Worm (Caenorhabditis elegans) whole organism, early embryonic: ENCODE data around the gene nspg-13.

ENCODE experiments used
- B0310.2 ChIP-seq: sonication (generic microtip); optimal IDR thresholded peaks from 2 replicates; lab custom pipeline; 2016; ENCODE audit warnings: mild to moderate bottlenecking, missing genetic modification characterization, missing compliant biosample characterization
- F13C5.2 ChIP-seq: sonication (generic microtip); optimal IDR thresholded peaks from 2 replicates; lab custom pipeline; 2017; ENCODE audit warnings: mild to moderate bottlenecking, missing genetic modification characterization, inconsistent platforms, missing compliant biosample characterization
- aly-1 ChIP-seq: sonication (generic microtip); optimal IDR thresholded peaks from 2 replicates; lab custom pipeline; 2016; ENCODE audit warnings: missing genetic modification characterization, missing compliant biosample characterization
- ama-1 ChIP-seq: fragments of 150-350 bp; optimal IDR thresholded peaks from 2 replicates; lab custom pipeline; 2014
- ceh-13 ChIP-seq: fragments of 200-800 bp; sonication (Bioruptor generic); optimal IDR thresholded peaks from 2 replicates; lab custom pipeline; 2018; ENCODE audit warnings: mild to moderate bottlenecking, missing genetic modification characterization, missing compliant biosample characterization
- ets-7 ChIP-seq: sonication (generic microtip); optimal IDR thresholded peaks from 2 replicates; lab custom pipeline; 2016; ENCODE audit warnings: missing genotype, missing genetic modification characterization, missing compliant biosample characterization
- pes-1 ChIP-seq: fragments of 200-800 bp; sonication (Bioruptor generic); IDR thresholded peaks from 2 replicates; pipeline ENCODE4 v1.3.6; 2022; ENCODE audit warnings: missing genetic modification reagents, missing genetic modification characterization, missing compliant biosample characterization
- scrt-1 ChIP-seq: fragments of 200-800 bp; sonication (Bioruptor generic); IDR thresholded peaks from 2 replicates; pipeline ENCODE4 v1.3.6; 2022; ENCODE audit warnings: missing genetic modification characterization, missing compliant biosample characterization
- tbx-11 ChIP-seq: fragments of 200-800 bp; sonication (Bioruptor generic); IDR thresholded peaks from 2 replicates; pipeline ENCODE4 v1.3.6; 2022; ENCODE audit warnings: missing genetic modification characterization, missing compliant biosample characterization
- tbx-37 ChIP-seq: fragments of 200-800 bp; sonication (Bioruptor generic); conservative IDR thresholded peaks from 2 replicates; pipeline ENCODE4 v1.3.6; 2022; ENCODE audit warnings: missing genetic modification reagents, missing genetic modification characterization, missing compliant biosample characterization
- tra-4 ChIP-seq: sonication (generic microtip); optimal IDR thresholded peaks from 2 replicates; lab custom pipeline; 2017; ENCODE audit warnings: missing genetic modification characterization, missing compliant biosample characterization

ce11 chrX:5279170-5279635 lies 24.2 kb downstream of the nspg-13 start, which contains the start of gene Y34B4A.2:
- TF ChIP-seq ets-7 (tag; lab: Kevin White, UChicago), result no peak
- TF ChIP-seq scrt-1 (GFP tag; lab: Robert Waterston, UW), result no peak
- no peak for TF ChIP-seq ceh-13
- no peak for TF ChIP-seq aly-1 (tag; lab: Kevin White, UChicago)
- no peak for TF ChIP-seq ama-1
- no peak for TF ChIP-seq tbx-37 (GFP tag; lab: Robert Waterston, UW)
- no peak for TF ChIP-seq F13C5.2 (tag; lab: Kevin White, UChicago)
- TF ChIP-seq tra-4 (tag; lab: Kevin White, UChicago), result no peak
- no peak for TF ChIP-seq tbx-11 (GFP tag; lab: Robert Waterston, UW)
- TF ChIP-seq B0310.2 (tag; lab: Kevin White, UChicago), result no peak
- TF ChIP-seq pes-1, result no peak
